Worm (Caenorhabditis elegans) whole organism, early embryonic: ENCODE measurements around the gene C28H8.5.

Experiments
- B0310.2 ChIP-seq: sonication (generic microtip); optimal IDR thresholded peaks from 2 replicates; lab custom pipeline; 2016; ENCODE audit warnings: mild to moderate bottlenecking, missing genetic modification characterization, missing compliant biosample characterization
- F13C5.2 ChIP-seq: sonication (generic microtip); optimal IDR thresholded peaks from 2 replicates; lab custom pipeline; 2017; ENCODE audit warnings: mild to moderate bottlenecking, missing genetic modification characterization, inconsistent platforms, missing compliant biosample characterization
- aly-1 ChIP-seq: sonication (generic microtip); optimal IDR thresholded peaks from 2 replicates; lab custom pipeline; 2016; ENCODE audit warnings: missing genetic modification characterization, missing compliant biosample characterization
- ama-1 ChIP-seq: fragments of 150-350 bp; optimal IDR thresholded peaks from 2 replicates; lab custom pipeline; 2014
- ceh-13 ChIP-seq: fragments of 200-800 bp; sonication (Bioruptor generic); optimal IDR thresholded peaks from 2 replicates; lab custom pipeline; 2018; ENCODE audit warnings: mild to moderate bottlenecking, missing genetic modification characterization, missing compliant biosample characterization
- ets-7 ChIP-seq: sonication (generic microtip); optimal IDR thresholded peaks from 2 replicates; lab custom pipeline; 2016; ENCODE audit warnings: missing genotype, missing genetic modification characterization, missing compliant biosample characterization
- flt-1 ChIP-seq: fragments of 200-800 bp; sonication (Bioruptor generic); IDR thresholded peaks from 2 replicates; pipeline ENCODE4 v1.3.6; 2022; ENCODE audit warnings: missing genetic modification characterization, missing compliant biosample characterization
- hmg-4 ChIP-seq: fragments of 200-800 bp; sonication (Bioruptor generic); optimal IDR thresholded peaks from 2 replicates; lab custom pipeline; 2018; ENCODE audit warnings: mild to moderate bottlenecking, missing genetic modification characterization, missing compliant biosample characterization
- hnd-1 ChIP-seq: sonication (generic microtip); optimal IDR thresholded peaks from 2 replicates; lab custom pipeline; 2016; ENCODE audit warnings: missing genetic modification characterization, missing compliant biosample characterization
- pes-1 ChIP-seq: fragments of 200-800 bp; sonication (Bioruptor generic); IDR thresholded peaks from 2 replicates; pipeline ENCODE4 v1.3.6; 2022; ENCODE audit warnings: missing genetic modification reagents, missing genetic modification characterization, missing compliant biosample characterization
- sea-1 ChIP-seq: fragments of 200-800 bp; sonication (Bioruptor generic); conservative IDR thresholded peaks from 2 replicates; pipeline ENCODE4 v1.3.6; 2022; ENCODE audit warnings: missing genetic modification characterization, missing compliant biosample characterization
- tbx-11 ChIP-seq: fragments of 200-800 bp; sonication (Bioruptor generic); IDR thresholded peaks from 2 replicates; pipeline ENCODE4 v1.3.6; 2022; ENCODE audit warnings: missing genetic modification characterization, missing compliant biosample characterization
- tbx-37 ChIP-seq: fragments of 200-800 bp; sonication (Bioruptor generic); conservative IDR thresholded peaks from 2 replicates; pipeline ENCODE4 v1.3.6; 2022; ENCODE audit warnings: missing genetic modification reagents, missing genetic modification characterization, missing compliant biosample characterization
- tra-4 ChIP-seq: sonication (generic microtip); optimal IDR thresholded peaks from 2 replicates; lab custom pipeline; 2017; ENCODE audit warnings: missing genetic modification characterization, missing compliant biosample characterization

ce11 chrIII:5876140-5876675, 7.9 kb upstream of the C28H8.5 start, which contains the start of gene aldo-2:
- TF ChIP-seq sea-1 (GFP tag; lab: Robert Waterston, UW), result no peak
- no peak for TF ChIP-seq hmg-4 (GFP tag; lab: Kevin White, UChicago)
- TF ChIP-seq flt-1 (GFP tag; lab: Robert Waterston, UW), result no peak
- TF ChIP-seq pes-1 (GFP tag; lab: Robert Waterston, UW), result no peak
- no peak for TF ChIP-seq hnd-1 (tag; lab: Kevin White, UChicago)
- no peak for TF ChIP-seq F13C5.2 (tag; lab: Kevin White, UChicago)
- TF ChIP-seq ama-1 (lab: Kevin White, UChicago), result no peak
- TF ChIP-seq ets-7 (tag; lab: Kevin White, UChicago), result no peak
- TF ChIP-seq tbx-11 (GFP tag; lab: Robert Waterston, UW), result no peak
- no peak for TF ChIP-seq tbx-37
- TF ChIP-seq aly-1 (tag; lab: Kevin White, UChicago), result no peak
- TF ChIP-seq ceh-13 (GFP tag; lab: Kevin White, UChicago), result no peak
- TF ChIP-seq B0310.2 (tag; lab: Kevin White, UChicago), result no peak
- no peak for TF ChIP-seq tra-4 (tag; lab: Kevin White, UChicago)
